Worm (Caenorhabditis elegans): ENCODE measurements around the gene Y113G7B.12.

Gene Y113G7B.12

DNA sequence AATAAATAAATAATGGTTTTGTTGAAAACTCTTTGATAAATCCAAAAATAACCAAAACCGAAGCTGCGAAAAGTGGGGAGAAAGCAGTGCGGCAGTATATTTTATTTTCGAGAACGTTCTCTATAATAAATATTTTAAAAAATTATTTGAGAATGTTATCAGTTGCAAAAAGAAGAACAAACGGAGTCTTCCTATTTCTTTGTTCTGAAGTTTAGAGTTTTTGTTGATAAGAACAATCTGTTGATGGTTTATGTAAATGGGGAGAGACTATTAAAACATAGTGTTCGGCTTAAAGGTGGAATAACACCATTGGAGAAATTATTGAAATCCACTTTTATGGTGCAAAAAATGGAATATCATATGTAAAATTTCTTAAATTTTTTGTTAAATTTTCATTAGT is 613 bp upstream of the Y113G7B.12 start:
- no peak for TF ChIP-seq unc-120 (tag; optimal IDR thresholded peaks at IDR 0.05; ENCODE audit: poor library complexity, severe bottlenecking)
- no peak for TF ChIP-seq nhr-2 (tag; optimal IDR thresholded peaks at IDR 0.05)
- no peak for TF ChIP-seq M03D4.4 (tag; optimal IDR thresholded peaks at IDR 0.05)
- no peak for TF ChIP-seq blmp-1 (tag; optimal IDR thresholded peaks at IDR 0.05)
- TF ChIP-seq ces-1 (GFP tag; optimal IDR thresholded peaks at IDR 0.05) = no peak
- TF ChIP-seq ceh-83 (GFP tag; optimal IDR thresholded peaks at IDR 0.05) = no peak
- TF ChIP-seq nhr-28 (tag; optimal IDR thresholded peaks at IDR 0.05) = no peak
- TF ChIP-seq snpc-4 (tag; optimal IDR thresholded peaks at IDR 0.05) = no peak
- no peak for TF ChIP-seq hlh-1 (tag; optimal IDR thresholded peaks at IDR 0.05)

- TF ChIP-seq drap-1 (GFP tag; optimal IDR thresholded peaks at IDR 0.05) (no peak), mep-1 (tag; optimal IDR thresholded peaks at IDR 0.05) (no peak), ham-2 (GFP tag; optimal IDR thresholded peaks at IDR 0.05) (no peak), ceh-83 (GFP tag; optimal IDR thresholded peaks at IDR 0.05) (no peak), lin-32 (GFP tag; optimal IDR thresholded peaks at IDR 0.05) (no peak), M03D4.4 (tag; optimal IDR thresholded peaks at IDR 0.05) (no peak), tbx-8 (GFP tag; optimal IDR thresholded peaks at IDR 0.05) (no peak), nhr-28 (tag; optimal IDR thresholded peaks at IDR 0.05) (no peak), unc-120 (tag; optimal IDR thresholded peaks at IDR 0.05; ENCODE audit: poor library complexity, severe bottlenecking) (no peak), elt-3 (tag; optimal IDR thresholded peaks at IDR 0.05) (no peak), nhr-237 (tag; optimal IDR thresholded peaks at IDR 0.05) (no peak), nhr-12 (tag; optimal IDR thresholded peaks at IDR 0.05) (no peak), hlh-1 (tag; optimal IDR thresholded peaks at IDR 0.05) (no peak), snpc-4 (tag; optimal IDR thresholded peaks at IDR 0.05) (no peak)
Observed at ce11 chrV:20206086-20206485, 6.4 kb downstream of the Y113G7B.12 start, which contains the start of the genes fbxb-59 and srbc-34. Gene fbxb-59 (minus strand): TSS chrV:20206186. Gene srbc-34 (plus strand): TSS chrV:20206318.

ce11 chrV:20203085-20203484 is 9.4 kb downstream of the Y113G7B.12 start, which contains the start of gene fbxa-113:
Gene fbxa-113 (plus strand): TSS chrV:20203385.
- TF ChIP-seq sptf-1 (tag; optimal IDR thresholded peaks at IDR 0.05) (no peak), tbx-8 (GFP tag; optimal IDR thresholded peaks at IDR 0.05) (no peak), M03D4.4 (tag; optimal IDR thresholded peaks at IDR 0.05) (no peak), bed-3 (GFP tag; optimal IDR thresholded peaks at IDR 0.05) (no peak), unc-62 (GFP tag; optimal IDR thresholded peaks at IDR 0.05) (no peak), ceh-83 (GFP tag; optimal IDR thresholded peaks at IDR 0.05) (no peak), snpc-4 (tag; optimal IDR thresholded peaks at IDR 0.05) (no peak), nhr-12 (tag; optimal IDR thresholded peaks at IDR 0.05) (no peak), pha-4 (tag; optimal IDR thresholded peaks at IDR 0.05) (no peak), lsy-2 (tag; optimal IDR thresholded peaks at IDR 0.05) (no peak), flh-1 (GFP tag; optimal IDR thresholded peaks at IDR 0.05) (no peak), blmp-1 (tag; optimal IDR thresholded peaks at IDR 0.05) (no peak), ces-1 (GFP tag; optimal IDR thresholded peaks at IDR 0.05) (no peak), nhr-76 (tag; optimal IDR thresholded peaks at IDR 0.05) (no peak), unc-120 (tag; optimal IDR thresholded peaks at IDR 0.05; ENCODE audit: poor library complexity, severe bottlenecking) (no peak), cnd-1 (tag; optimal IDR thresholded peaks at IDR 0.05) (no peak), nhr-2 (tag; optimal IDR thresholded peaks at IDR 0.05) (no peak), ceh-39 (tag; optimal IDR thresholded peaks at IDR 0.05) (no peak), zip-8 (tag; optimal IDR thresholded peaks at IDR 0.05) (no peak)

DNA sequence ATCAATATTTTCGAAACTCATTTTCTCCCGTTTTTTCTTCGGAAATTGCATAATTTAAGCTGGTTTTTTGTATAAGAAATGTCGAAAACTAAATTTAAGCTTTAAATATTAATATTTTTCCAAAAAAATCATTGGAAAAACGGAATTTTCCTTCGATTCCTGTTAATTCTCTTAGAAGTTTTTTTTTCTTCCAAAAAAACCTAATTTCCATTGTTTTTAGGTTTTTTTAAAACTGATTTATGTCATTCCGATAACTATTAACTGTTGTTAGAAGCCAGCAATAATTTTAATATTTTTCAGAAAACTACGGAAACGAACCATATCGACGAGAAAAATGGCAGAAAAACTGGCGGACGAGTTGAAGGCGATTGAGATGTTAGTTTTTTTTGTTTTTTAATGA is 11.2 kb downstream of the Y113G7B.12 start, which contains the start of gene fbxa-114:
Gene fbxa-114 (plus strand): TSS at position 301 of the 400 bp plus-strand sequence.
- TF ChIP-seq nhr-237 (tag; optimal IDR thresholded peaks at IDR 0.05) = no peak
- no peak for TF ChIP-seq unc-120 (tag; optimal IDR thresholded peaks at IDR 0.05; ENCODE audit: poor library complexity, severe bottlenecking)
- peak; percentile 6 for TF ChIP-seq lsy-2 (tag; optimal IDR thresholded peaks at IDR 0.05)

DNA sequence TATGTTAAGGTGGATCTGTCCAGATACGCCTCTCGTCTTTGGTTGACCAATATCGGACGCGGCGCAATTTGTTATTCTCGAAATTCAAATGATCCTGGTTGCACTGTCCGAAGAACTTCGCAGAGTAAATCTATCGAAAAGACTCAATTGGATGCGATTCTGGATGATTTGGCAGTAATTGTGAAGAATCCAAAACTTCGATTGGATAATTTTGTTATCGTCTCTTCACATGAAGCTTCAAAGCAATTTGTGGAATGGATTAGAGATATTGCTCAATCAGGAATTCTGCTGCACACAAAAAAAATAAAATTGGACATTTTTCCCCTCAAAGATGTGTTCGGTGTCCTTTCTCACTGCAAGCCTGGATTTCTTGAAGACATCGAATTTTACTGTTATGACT is 12.8 kb downstream of the Y113G7B.12 start:
- TF ChIP-seq blmp-1 (tag; optimal IDR thresholded peaks at IDR 0.05) (no peak), bed-3 (GFP tag; optimal IDR thresholded peaks at IDR 0.05) (no peak), unc-120 (tag; optimal IDR thresholded peaks at IDR 0.05; ENCODE audit: poor library complexity, severe bottlenecking) (no peak), ceh-39 (tag; optimal IDR thresholded peaks at IDR 0.05) (no peak), nhr-76 (tag; optimal IDR thresholded peaks at IDR 0.05) (no peak), lsy-2 (tag; optimal IDR thresholded peaks at IDR 0.05) (no peak), cnd-1 (tag; optimal IDR thresholded peaks at IDR 0.05) (no peak), nhr-237 (tag; optimal IDR thresholded peaks at IDR 0.05) (no peak), tbx-8 (GFP tag; optimal IDR thresholded peaks at IDR 0.05) (no peak), ztf-11 (tag; optimal IDR thresholded peaks at IDR 0.05) (no peak), pha-4 (tag; optimal IDR thresholded peaks at IDR 0.05) (no peak), drap-1 (GFP tag; optimal IDR thresholded peaks at IDR 0.05) (no peak), elt-1 (tag; optimal IDR thresholded peaks at IDR 0.05; ENCODE audit: borderline replicate concordance, insufficient read depth) (no peak), ceh-43 (GFP tag; optimal IDR thresholded peaks at IDR 0.05) (no peak), lin-32 (GFP tag; optimal IDR thresholded peaks at IDR 0.05) (no peak), sem-2 (GFP tag; optimal IDR thresholded peaks at IDR 0.05) (no peak), flh-1 (GFP tag; optimal IDR thresholded peaks at IDR 0.05) (no peak)

Measured in whole organism, mixed stage, embryonic.